Worm (Caenorhabditis elegans) whole organism, young adult: ENCODE measurements around the gene nhr-48.

Experiments used
- B0035.1 ChIP-seq: sonication (generic microtip); optimal IDR thresholded peaks from 2 replicates; lab custom pipeline; 2016; ENCODE audit warnings: missing genetic modification characterization, mild to moderate bottlenecking, missing compliant biosample characterization, missing genotype, missing genetic modification reagents
- D2030.7 ChIP-seq: fragments of 200-800 bp; sonication (Bioruptor generic); IDR thresholded peaks from 2 replicates; pipeline ENCODE4 v1.3.6; 2022; ENCODE audit warnings: missing genetic modification reagents, missing genetic modification characterization, missing compliant biosample characterization
- F10E7.11 ChIP-seq: sonication (generic microtip); optimal IDR thresholded peaks from 2 replicates; lab custom pipeline; 2017; ENCODE audit warnings: mild to moderate bottlenecking, missing genetic modification characterization, moderate library complexity, missing compliant biosample characterization
- F22D6.2 ChIP-seq: sonication (generic microtip); optimal IDR thresholded peaks from 2 replicates; lab custom pipeline; 2016; ENCODE audit warnings: mild to moderate bottlenecking, missing genetic modification characterization, missing compliant biosample characterization
- F23B12.7 ChIP-seq: sonication (generic microtip); optimal IDR thresholded peaks from 2 replicates; lab custom pipeline; 2017; ENCODE audit warnings: missing genetic modification characterization, mild to moderate bottlenecking, missing compliant biosample characterization, antibody characterized with exemption, moderate library complexity; ENCODE audit not compliant: insufficient read depth
- F55B11.4 ChIP-seq: sonication (generic microtip); optimal IDR thresholded peaks from 2 replicates; lab custom pipeline; 2016; ENCODE audit warnings: missing compliant biosample characterization, missing genetic modification characterization, borderline replicate concordance; ENCODE audit not compliant: insufficient read depth
- F57C9.4 ChIP-seq: sonication (generic microtip); optimal IDR thresholded peaks from 2 replicates; lab custom pipeline; 2017; ENCODE audit warnings: mild to moderate bottlenecking, missing genetic modification characterization, missing compliant biosample characterization
- K12H6.12 ChIP-seq: fragments of 200-800 bp; sonication (Bioruptor generic); optimal IDR thresholded peaks from 2 replicates; lab custom pipeline; 2018; ENCODE audit warnings: mild to moderate bottlenecking, missing genetic modification characterization, missing compliant biosample characterization
- Y53F4B.3 ChIP-seq: fragments of 200-800 bp; sonication (Bioruptor generic); IDR thresholded peaks from 2 replicates; pipeline ENCODE4 v1.3.6; 2022; ENCODE audit warnings: missing genetic modification reagents, missing genetic modification characterization, missing compliant biosample characterization
- Y53G8AR.9 ChIP-seq: fragments of 200-800 bp; sonication (Bioruptor generic); conservative IDR thresholded peaks from 2 replicates; pipeline ENCODE4 v1.3.6; 2022; ENCODE audit warnings: missing genetic modification reagents, missing genetic modification characterization, missing compliant biosample characterization
- ZK185.1 ChIP-seq: sonication (generic microtip); optimal IDR thresholded peaks from 2 replicates; lab custom pipeline; 2016; ENCODE audit warnings: mild to moderate bottlenecking, missing genetic modification characterization, missing compliant biosample characterization; ENCODE audit not compliant: poor library complexity, severe bottlenecking
- akir-1 ChIP-seq: fragments of 200-800 bp; sonication (Bioruptor generic); optimal IDR thresholded peaks from 2 replicates; lab custom pipeline; 2018; ENCODE audit warnings: mild to moderate bottlenecking, missing genetic modification characterization, moderate library complexity, missing compliant biosample characterization
- atf-7 ChIP-seq: sonication (generic microtip); optimal IDR thresholded peaks from 2 replicates; lab custom pipeline; 2017; ENCODE audit warnings: mild to moderate bottlenecking, missing genetic modification characterization, missing compliant biosample characterization
- attf-3 ChIP-seq: fragments of 200-800 bp; sonication (Bioruptor generic); conservative IDR thresholded peaks from 2 replicates; pipeline ENCODE4 v1.3.6; 2022; ENCODE audit warnings: missing genetic modification reagents, missing genetic modification characterization, missing compliant biosample characterization
- attf-6 ChIP-seq: fragments of 200-800 bp; sonication (Bioruptor generic); IDR thresholded peaks from 2 replicates; pipeline ENCODE4 v1.3.6; 2022; ENCODE audit warnings: missing genetic modification reagents, missing genetic modification characterization, missing compliant biosample characterization
- bed-2 ChIP-seq: fragments of 200-800 bp; sonication (Bioruptor generic); IDR thresholded peaks from 2 replicates; pipeline ENCODE4 v1.3.6; 2022; ENCODE audit warnings: missing genetic modification reagents, missing genetic modification characterization, missing compliant biosample characterization
- cebp-1 ChIP-seq, 2 experiments: fragments of 200-800 bp in 1 of 2; sonication (Bioruptor generic) in 1 of 2; sonication (generic microtip) in 1 of 2; IDR thresholded peaks in 1 of 2; optimal IDR thresholded peaks in 1 of 2; 2 replicates each; pipeline versions ENCODE4 v1.3.6 to Lab custom; 2017 to 2022; ENCODE audit warnings: missing compliant biosample characterization in 2 of 2, missing genetic modification characterization in 2 of 2, mild to moderate bottlenecking in 1 of 2, missing genetic modification reagents in 1 of 2, moderate library complexity in 1 of 2
- dox-1 ChIP-seq: fragments of 200-800 bp; sonication (Bioruptor generic); IDR thresholded peaks from 2 replicates; pipeline ENCODE4 v1.3.6; 2022; ENCODE audit warnings: missing genetic modification reagents, missing genetic modification characterization, missing compliant biosample characterization
- egl-18 ChIP-seq: fragments of 200-800 bp; sonication (Bioruptor generic); IDR thresholded peaks from 2 replicates; pipeline ENCODE4 v1.3.6; 2022; ENCODE audit warnings: missing genetic modification reagents, missing genetic modification characterization, missing compliant biosample characterization
- egl-44 ChIP-seq: fragments of 200-800 bp; sonication (Bioruptor generic); IDR thresholded peaks from 2 replicates; pipeline ENCODE4 v1.3.6; 2022; ENCODE audit warnings: missing genetic modification reagents, missing genetic modification characterization, missing compliant biosample characterization
- ekl-4 ChIP-seq: fragments of 200-800 bp; sonication (Bioruptor generic); IDR thresholded peaks from 2 replicates; pipeline ENCODE4 v1.3.6; 2022; ENCODE audit warnings: missing genetic modification reagents, missing genetic modification characterization, missing compliant biosample characterization
- hmg-1.2 ChIP-seq: fragments of 200-800 bp; sonication (Bioruptor generic); IDR thresholded peaks from 2 replicates; pipeline ENCODE4 v1.3.6; 2022; ENCODE audit warnings: missing genetic modification reagents, missing genetic modification characterization, missing compliant biosample characterization
- hmg-20 ChIP-seq: fragments of 200-800 bp; sonication (Bioruptor generic); IDR thresholded peaks from 2 replicates; pipeline ENCODE4 v1.3.6; 2022; ENCODE audit warnings: missing genetic modification reagents, missing genetic modification characterization, missing compliant biosample characterization
- hrde-1 ChIP-seq: sonication (generic microtip); optimal IDR thresholded peaks from 2 replicates; lab custom pipeline; 2016; ENCODE audit warnings: missing genetic modification characterization, mild to moderate bottlenecking, missing compliant biosample characterization, moderate library complexity, missing genotype, missing genetic modification reagents, borderline replicate concordance
- lag-1 ChIP-seq: fragments of 200-800 bp; sonication (Bioruptor generic); IDR thresholded peaks from 2 replicates; pipeline ENCODE4 v1.3.6; 2022; ENCODE audit warnings: missing genetic modification reagents, missing genetic modification characterization, missing compliant biosample characterization
- let-607 ChIP-seq, 2 experiments: fragments of 200-800 bp in 1 of 2; sonication (Bioruptor generic) in 1 of 2; sonication (generic microtip) in 1 of 2; optimal IDR thresholded peaks; 2 replicates each; lab custom pipeline; 2016 to 2018; ENCODE audit warnings: mild to moderate bottlenecking in 2 of 2, missing compliant biosample characterization in 2 of 2, missing genetic modification characterization in 2 of 2, moderate library complexity in 2 of 2, missing genotype in 1 of 2
- lin-40 ChIP-seq: sonication (generic microtip); optimal IDR thresholded peaks from 2 replicates; lab custom pipeline; 2016; ENCODE audit warnings: missing genetic modification characterization, mild to moderate bottlenecking, missing compliant biosample characterization, missing genotype, missing genetic modification reagents
- lin-54 ChIP-seq: fragments of 200-800 bp; sonication (Bioruptor generic); optimal IDR thresholded peaks from 2 replicates; lab custom pipeline; 2018; ENCODE audit warnings: mild to moderate bottlenecking, missing genetic modification characterization, missing compliant biosample characterization
- lir-1 ChIP-seq: fragments of 200-800 bp; sonication (Bioruptor generic); conservative IDR thresholded peaks from 2 replicates; pipeline ENCODE4 v1.3.6; 2022; ENCODE audit warnings: missing genetic modification reagents, missing genetic modification characterization, missing compliant biosample characterization
- madf-3 ChIP-seq: fragments of 200-800 bp; sonication (Bioruptor generic); IDR thresholded peaks from 2 replicates; pipeline ENCODE4 v1.3.6; 2022; ENCODE audit warnings: missing genetic modification reagents, missing genetic modification characterization, missing compliant biosample characterization
- madf-6 ChIP-seq: fragments of 200-800 bp; sonication (Bioruptor generic); IDR thresholded peaks from 2 replicates; pipeline ENCODE4 v1.3.6; 2022; ENCODE audit warnings: missing genetic modification reagents, missing genetic modification characterization, missing compliant biosample characterization
- nfya-1 ChIP-seq: sonication (generic microtip); optimal IDR thresholded peaks from 2 replicates; lab custom pipeline; 2017; ENCODE audit warnings: antibody characterized with exemption, missing compliant biosample characterization, missing genetic modification characterization, borderline replicate concordance; ENCODE audit not compliant: insufficient read depth
- nfya-2 ChIP-seq: fragments of 200-800 bp; sonication (Bioruptor generic); IDR thresholded peaks from 2 replicates; pipeline ENCODE4 v1.3.6; 2022; ENCODE audit warnings: missing genetic modification reagents, missing genetic modification characterization, missing compliant biosample characterization
- nfyb-1 ChIP-seq: fragments of 200-800 bp; sonication (Bioruptor generic); IDR thresholded peaks from 2 replicates; pipeline ENCODE4 v1.3.6; 2022; ENCODE audit warnings: missing genetic modification reagents, missing genetic modification characterization, missing compliant biosample characterization
- nhr-120 ChIP-seq: fragments of 200-800 bp; sonication (Bioruptor generic); IDR thresholded peaks from 2 replicates; pipeline ENCODE4 v1.3.6; 2022; ENCODE audit warnings: missing genetic modification characterization, missing compliant biosample characterization
- nhr-27 ChIP-seq: fragments of 200-800 bp; sonication (Bioruptor generic); optimal IDR thresholded peaks from 2 replicates; lab custom pipeline; 2018; ENCODE audit warnings: mild to moderate bottlenecking, missing genetic modification characterization, moderate library complexity, missing compliant biosample characterization
- nhr-80 ChIP-seq: sonication (generic microtip); optimal IDR thresholded peaks from 2 replicates; lab custom pipeline; 2016; ENCODE audit warnings: missing genetic modification characterization, missing compliant biosample characterization
- pbrm-1 ChIP-seq: fragments of 200-800 bp; sonication (Bioruptor generic); IDR thresholded peaks from 2 replicates; pipeline ENCODE4 v1.3.6; 2022; ENCODE audit warnings: missing genetic modification reagents, missing genetic modification characterization, missing compliant biosample characterization
- rec-8 ChIP-seq, 2 experiments: sonication (generic microtip); optimal IDR thresholded peaks; 2 replicates each; lab custom pipeline; 2016; ENCODE audit warnings: mild to moderate bottlenecking in 2 of 2, missing genetic modification characterization in 2 of 2, missing genetic modification reagents in 2 of 2, missing genotype in 2 of 2, missing biosample characterization in 1 of 2, missing compliant biosample characterization in 1 of 2, moderate library complexity in 1 of 2
- sdz-38 ChIP-seq: sonication (generic microtip); optimal IDR thresholded peaks from 2 replicates; lab custom pipeline; 2016; ENCODE audit warnings: missing genotype, missing genetic modification characterization, missing compliant biosample characterization
- sea-2 ChIP-seq: fragments of 200-800 bp; sonication (Bioruptor generic); IDR thresholded peaks from 2 replicates; pipeline ENCODE4 v1.3.6; 2022; ENCODE audit warnings: missing genetic modification characterization, missing compliant biosample characterization
- snpc-3.4 ChIP-seq: sonication (generic microtip); optimal IDR thresholded peaks from 2 replicates; lab custom pipeline; 2017; ENCODE audit warnings: missing genetic modification characterization, mild to moderate bottlenecking, missing compliant biosample characterization, antibody characterized with exemption, moderate library complexity, missing genotype, missing genetic modification reagents
- snpc-4 ChIP-seq, 5 experiments: fragments of 150-350 bp in 1 of 5; sonication (generic microtip) in 4 of 5; optimal IDR thresholded peaks; 2 replicates each; lab custom pipeline; 2014 to 2018; ENCODE audit warnings: missing genetic modification characterization in 5 of 5, missing biosample characterization in 3 of 5, antibody characterized with exemption in 2 of 5, mild to moderate bottlenecking in 2 of 5, missing compliant biosample characterization in 2 of 5, missing genotype in 2 of 5, moderate library complexity in 2 of 5, missing genetic modification reagents in 1 of 5
- tlf-1 ChIP-seq: fragments of 200-800 bp; sonication (Bioruptor generic); optimal IDR thresholded peaks from 2 replicates; lab custom pipeline; 2018; ENCODE audit warnings: mild to moderate bottlenecking, missing genetic modification characterization, missing compliant biosample characterization
- zfh-2 ChIP-seq: fragments of 200-800 bp; sonication (Bioruptor generic); conservative IDR thresholded peaks from 2 replicates; pipeline ENCODE4 v1.3.6; 2022; ENCODE audit warnings: missing genetic modification reagents, missing genetic modification characterization, missing compliant biosample characterization
- ztf-26 ChIP-seq: sonication (generic microtip); optimal IDR thresholded peaks from 2 replicates; lab custom pipeline; 2017; ENCODE audit warnings: missing genetic modification characterization, missing compliant biosample characterization

The nhr-48 gene

ce11 chrX:15704579-15705110 lies 3.4 kb upstream of the nhr-48 start (continued):
- TF ChIP-seq nfya-2 (no peak), let-607 (tag; optimal IDR thresholded peaks at IDR 0.05; lab: Kevin White, UChicago) (no peak), ZK185.1 (tag; lab: Kevin White, UChicago) (no peak), nfyb-1 (peak; percentile 49; the same call in 1 of the 2 replicates), hmg-1.2 (GFP tag; lab: Robert Waterston, UW) (no peak), F57C9.4 (tag; lab: Kevin White, UChicago) (no peak), F10E7.11 (tag; lab: Kevin White, UChicago) (no peak), rec-8 (tag; optimal IDR thresholded peaks at IDR 0.05; lab: Kevin White, UChicago) (no peak), nfya-1 (tag; lab: Kevin White, UChicago) (no peak), sdz-38 (no peak), ztf-26 (tag; lab: Kevin White, UChicago) (no peak), snpc-3.4 (tag; lab: Kevin White, UChicago) (no peak), egl-44 (GFP tag; lab: Robert Waterston, UW) (no peak), bed-2 (GFP tag; lab: Robert Waterston, UW) (no peak), F55B11.4 (tag; lab: Kevin White, UChicago) (no peak), lag-1 (no peak), madf-3 (no peak), nhr-27 (no peak), K12H6.12 (tag; lab: Kevin White, UChicago) (peak; percentile 25), lin-54 (GFP tag; lab: Kevin White, UChicago) (no peak), snpc-4 (GFP tag; optimal IDR thresholded peaks at IDR 0.05; lab: Kevin White, UChicago) (no peak), snpc-4 (tag; optimal IDR thresholded peaks at IDR 0.05; lab: Kevin White, UChicago) (no peak), F22D6.2 (tag; lab: Kevin White, UChicago) (no peak), zfh-2 (GFP tag; lab: Robert Waterston, UW) (no peak), dox-1 (GFP tag; lab: Robert Waterston, UW) (0 out of 2 replicates have a peak, but pooled peaks have one; percentile 23), sea-2 (GFP tag; lab: Robert Waterston, UW) (no peak), madf-6 (no peak), hrde-1 (no peak), hmg-20 (no peak), D2030.7 (GFP tag; lab: Robert Waterston, UW) (no peak), lin-40 (tag; lab: Kevin White, UChicago) (peak; percentile 39), akir-1 (GFP tag; lab: Kevin White, UChicago) (no peak), F23B12.7 (no peak), pbrm-1 (GFP tag; lab: Robert Waterston, UW) (no peak), nhr-80 (tag; lab: Kevin White, UChicago) (peak; percentile 45), Y53F4B.3 (GFP tag; lab: Robert Waterston, UW) (no peak), cebp-1 (GFP tag; IDR thresholded peaks at IDR 0.05; lab: Robert Waterston, UW) (no peak), cebp-1 (tag; optimal IDR thresholded peaks at IDR 0.05; lab: Kevin White, UChicago) (peak; percentile 3), B0035.1 (tag; lab: Kevin White, UChicago) (no peak), atf-7 (tag; lab: Kevin White, UChicago) (peak; percentile 76), lir-1 (GFP tag; lab: Robert Waterston, UW) (no peak), attf-6 (no peak), nhr-120 (no peak), Y53G8AR.9 (GFP tag; lab: Robert Waterston, UW) (no peak), tlf-1 (GFP tag; lab: Kevin White, UChicago) (no peak), attf-3 (GFP tag; lab: Robert Waterston, UW) (no peak), egl-18 (GFP tag; lab: Robert Waterston, UW) (no peak), ekl-4 (GFP tag; lab: Robert Waterston, UW) (no peak)
